Fruit fly (Drosophila melanogaster) whole organism, embryonic: ENCODE data around the gene CG46467.
A peak's percentile ranks its signal among the peaks of the same experiment; 100 is the strongest.

Source experiments
- Asciz ChIP-seq: fragments of 200-800 bp; sonication (Bioruptor generic); optimal IDR thresholded peaks from 2 replicates; lab custom pipeline; 2017; ENCODE audit warnings: missing biosample characterization, mild to moderate bottlenecking, missing genetic modification characterization, missing genetic modification reagents
- B-H1 ChIP-seq: fragments of 200-800 bp; sonication (Bioruptor generic); IDR thresholded peaks from 3 replicates; pipeline ENCODE4 v1.3.6; 2022; ENCODE audit warnings: missing biosample characterization, missing genetic modification characterization
- Bgb ChIP-seq: fragments of 200-800 bp; sonication (Bioruptor generic); IDR thresholded peaks from 2 replicates; pipeline ENCODE4 v1.3.6; 2022; ENCODE audit warnings: missing biosample characterization, missing genetic modification characterization; ENCODE audit not compliant: partially characterized antibody
- CG10321 ChIP-seq: fragments of 200-800 bp; sonication (Bioruptor generic); IDR thresholded peaks from 2 replicates; pipeline ENCODE4 v1.3.6; 2022; ENCODE audit warnings: missing biosample characterization, missing genetic modification characterization
- CG10462 ChIP-seq: fragments of 200-800 bp; sonication (Bioruptor generic); optimal IDR thresholded peaks from 2 replicates; lab custom pipeline; 2016; ENCODE audit warnings: missing biosample characterization, missing genetic modification characterization
- CG10979 ChIP-seq: fragments of 200-800 bp; sonication (Bioruptor generic); optimal IDR thresholded peaks from 2 replicates; lab custom pipeline; 2018; ENCODE audit warnings: missing biosample characterization, mild to moderate bottlenecking, missing genetic modification characterization, moderate library complexity
- CG11456 ChIP-seq: fragments of 200-800 bp; sonication (Bioruptor generic); IDR thresholded peaks from 3 replicates; pipeline ENCODE4 v1.3.6; 2022; ENCODE audit warnings: missing biosample characterization, missing genetic modification characterization
- CG11723 ChIP-seq: fragments of 200-800 bp; sonication (Bioruptor generic); optimal IDR thresholded peaks from 2 replicates; lab custom pipeline; 2017; ENCODE audit warnings: missing biosample characterization, mild to moderate bottlenecking, missing genetic modification characterization
- CG13123 ChIP-seq: fragments of 200-800 bp; sonication (Bioruptor generic); optimal IDR thresholded peaks from 2 replicates; lab custom pipeline; 2016; ENCODE audit warnings: missing biosample characterization, missing genetic modification characterization
- CG14014 ChIP-seq: fragments of 200-800 bp; sonication (Bioruptor generic); IDR thresholded peaks from 2 replicates; pipeline ENCODE4 v1.3.6; 2022; ENCODE audit warnings: missing biosample characterization, missing genetic modification characterization
- CG16815 ChIP-seq: fragments of 200-800 bp; sonication (Bioruptor generic); optimal IDR thresholded peaks from 3 replicates; lab custom pipeline; 2017; ENCODE audit warnings: missing biosample characterization, mild to moderate bottlenecking, missing genetic modification characterization
- CG2875 ChIP-seq: fragments of 200-800 bp; sonication (Bioruptor generic); optimal IDR thresholded peaks from 2 replicates; lab custom pipeline; 2017; ENCODE audit warnings: missing biosample characterization, mild to moderate bottlenecking, missing genetic modification characterization, missing genetic modification reagents
- CG31224 ChIP-seq: fragments of 200-800 bp; sonication (Bioruptor generic); IDR thresholded peaks from 2 replicates; pipeline ENCODE4 v1.3.6; 2022; ENCODE audit warnings: missing biosample characterization, missing genetic modification characterization
- CG33557 ChIP-seq: fragments of 200-800 bp; sonication (Bioruptor generic); optimal IDR thresholded peaks from 2 replicates; lab custom pipeline; 2019; ENCODE audit warnings: missing biosample characterization, mild to moderate bottlenecking, missing genetic modification characterization, moderate library complexity
- CG4282 ChIP-seq: fragments of 200-800 bp; sonication (Bioruptor generic); optimal IDR thresholded peaks from 2 replicates; lab custom pipeline; 2016; ENCODE audit warnings: missing biosample characterization, missing genetic modification characterization
- CG43689 ChIP-seq: fragments of 200-800 bp; sonication (Bioruptor generic); IDR thresholded peaks from 2 replicates; pipeline ENCODE4 v1.3.6; 2022; ENCODE audit warnings: missing biosample characterization, missing genetic modification characterization
- CG4707 ChIP-seq: fragments of 200-800 bp; sonication (Bioruptor generic); optimal IDR thresholded peaks from 2 replicates; lab custom pipeline; 2018; ENCODE audit warnings: missing biosample characterization, mild to moderate bottlenecking, missing genetic modification characterization, moderate library complexity
- CG6654 ChIP-seq: fragments of 200-800 bp; sonication (Bioruptor generic); optimal IDR thresholded peaks from 2 replicates; lab custom pipeline; 2017; ENCODE audit warnings: missing biosample characterization, mild to moderate bottlenecking, missing genetic modification characterization
- CG6813 ChIP-seq: fragments of 200-800 bp; sonication (Bioruptor generic); optimal IDR thresholded peaks from 2 replicates; lab custom pipeline; 2017; ENCODE audit warnings: missing biosample characterization, missing genetic modification characterization, mild to moderate bottlenecking, moderate library complexity, missing genetic modification reagents
- CG7372 ChIP-seq: fragments of 200-800 bp; sonication (Bioruptor generic); IDR thresholded peaks from 2 replicates; pipeline ENCODE4 v1.3.6; 2022; ENCODE audit warnings: missing biosample characterization, missing genetic modification characterization
- Elba2 ChIP-seq: fragments of 200-800 bp; sonication (Bioruptor generic); optimal IDR thresholded peaks from 3 replicates; lab custom pipeline; 2016; ENCODE audit warnings: missing biosample characterization, missing genetic modification characterization
- Fer3 ChIP-seq: fragments of 200-800 bp; sonication (Bioruptor generic); optimal IDR thresholded peaks from 2 replicates; lab custom pipeline; 2018; ENCODE audit warnings: missing biosample characterization, mild to moderate bottlenecking, missing genetic modification characterization, moderate library complexity
- Hsf ChIP-seq: fragments of 200-800 bp; sonication (Bioruptor generic); optimal IDR thresholded peaks from 3 replicates; lab custom pipeline; 2016; ENCODE audit warnings: missing biosample characterization, missing genetic modification characterization
- Lim3 ChIP-seq: fragments of 200-800 bp; sonication (Bioruptor generic); IDR thresholded peaks from 2 replicates; pipeline ENCODE4 v1.3.6; 2022; ENCODE audit warnings: missing biosample characterization, missing genetic modification characterization
- MTF-1 ChIP-seq: fragments of 200-800 bp; sonication (Bioruptor generic); optimal IDR thresholded peaks from 2 replicates; lab custom pipeline; 2018; ENCODE audit warnings: missing biosample characterization, mild to moderate bottlenecking, missing genetic modification characterization, borderline replicate concordance
- Mad ChIP-seq: fragments of 200-800 bp; sonication (Bioruptor generic); optimal IDR thresholded peaks from 2 replicates; lab custom pipeline; 2016; ENCODE audit warnings: missing biosample characterization, missing genetic modification characterization
- Med ChIP-seq: fragments of 200-800 bp; sonication (Bioruptor generic); peaks from one replicate; lab custom pipeline; 2016; ENCODE audit warnings: missing biosample characterization, missing genetic modification characterization, mild to moderate bottlenecking, inconsistent platforms, moderate library complexity
- Mes4 ChIP-seq: fragments of 200-800 bp; sonication (Bioruptor generic); optimal IDR thresholded peaks from 2 replicates; lab custom pipeline; 2016; ENCODE audit warnings: missing biosample characterization, missing genetic modification characterization
- NK7.1 ChIP-seq: fragments of 200-800 bp; sonication (Bioruptor generic); optimal IDR thresholded peaks from 3 replicates; lab custom pipeline; 2016; ENCODE audit warnings: missing biosample characterization, missing genetic modification characterization
- Rfx ChIP-seq: fragments of 200-800 bp; sonication (Bioruptor generic); IDR thresholded peaks from 2 replicates; pipeline ENCODE4 v1.3.6; 2022; ENCODE audit warnings: missing biosample characterization, missing genetic modification characterization
- bcd ChIP-seq: fragments of 200-800 bp; sonication (Bioruptor generic); optimal IDR thresholded peaks from 2 replicates; lab custom pipeline; 2017; ENCODE audit warnings: missing biosample characterization, mild to moderate bottlenecking, missing genetic modification characterization
- bigmax ChIP-seq: fragments of 200-800 bp; sonication (Bioruptor generic); optimal IDR thresholded peaks from 2 replicates; lab custom pipeline; 2018; ENCODE audit warnings: missing biosample characterization, mild to moderate bottlenecking, missing genetic modification characterization
- chif ChIP-seq, 2 experiments: fragments of 200-800 bp; sonication (Bioruptor generic); optimal IDR thresholded peaks; 3 replicates each; lab custom pipeline; 2016; ENCODE audit warnings: missing biosample characterization in 2 of 2, missing genetic modification characterization in 2 of 2
- dimm ChIP-seq: fragments of 200-800 bp; sonication (Bioruptor generic); IDR thresholded peaks from 2 replicates; pipeline ENCODE4 v1.3.6; 2022; ENCODE audit warnings: missing biosample characterization, missing genetic modification characterization
- fd96Cb ChIP-seq: fragments of 200-800 bp; sonication (Bioruptor generic); optimal IDR thresholded peaks from 2 replicates; lab custom pipeline; 2018; ENCODE audit warnings: missing biosample characterization, mild to moderate bottlenecking, missing genetic modification characterization, moderate library complexity
- gro ChIP-seq: fragments of 200-800 bp; sonication (Bioruptor generic); optimal IDR thresholded peaks from 2 replicates; lab custom pipeline; 2016; ENCODE audit warnings: missing biosample characterization, missing genetic modification characterization
- hbn ChIP-seq: fragments of 200-800 bp; sonication (Bioruptor generic); IDR thresholded peaks from 2 replicates; pipeline ENCODE4 v1.3.6; 2022; ENCODE audit warnings: missing biosample characterization, missing genetic modification characterization; ENCODE audit not compliant: partially characterized antibody
- hkb ChIP-seq, 2 experiments: fragments of 200-800 bp in 1 of 2; fragments of >200 bp in 1 of 2; sonication (Bioruptor generic) in 1 of 2; IDR thresholded peaks in 1 of 2; optimal IDR thresholded peaks in 1 of 2; 2 replicates each; pipeline versions ENCODE4 v1.3.6 to Lab custom; 2017 to 2022; ENCODE audit warnings: missing biosample characterization in 1 of 2, missing genetic modification characterization in 1 of 2
- ind ChIP-seq: fragments of 200-800 bp; sonication (Bioruptor generic); optimal IDR thresholded peaks from 3 replicates; lab custom pipeline; 2016; ENCODE audit warnings: missing biosample characterization, missing genetic modification characterization
- maf-S ChIP-seq: fragments of 200-800 bp; sonication (Bioruptor generic); optimal IDR thresholded peaks from 2 replicates; lab custom pipeline; 2016; ENCODE audit warnings: missing biosample characterization, missing genetic modification characterization
- mirr ChIP-seq: fragments of 200-800 bp; sonication (Bioruptor generic); optimal IDR thresholded peaks from 3 replicates; lab custom pipeline; 2018; ENCODE audit warnings: missing biosample characterization, mild to moderate bottlenecking, missing genetic modification characterization
- nerfin-1 ChIP-seq: fragments of 200-800 bp; sonication (Bioruptor generic); optimal IDR thresholded peaks from 3 replicates; lab custom pipeline; 2019; ENCODE audit warnings: missing biosample characterization, mild to moderate bottlenecking, missing genetic modification characterization, moderate library complexity
- otp ChIP-seq: fragments of 200-800 bp; sonication (Bioruptor generic); IDR thresholded peaks from 3 replicates; pipeline ENCODE4, ENCODE4 v1.3.6; 2022; ENCODE audit warnings: missing biosample characterization, missing genetic modification characterization
- pho ChIP-seq: fragments of 200-800 bp; sonication (Bioruptor generic); optimal IDR thresholded peaks from 2 replicates; lab custom pipeline; 2016; ENCODE audit warnings: missing biosample characterization, missing genetic modification characterization
- schlank ChIP-seq: fragments of 200-800 bp; sonication (Bioruptor generic); optimal IDR thresholded peaks from 2 replicates; lab custom pipeline; 2018; ENCODE audit warnings: missing biosample characterization, mild to moderate bottlenecking, missing genetic modification characterization
- slbo ChIP-seq: fragments of 200-800 bp; sonication (Bioruptor generic); IDR thresholded peaks from 2 replicates; pipeline ENCODE4 v1.3.6; 2022; ENCODE audit warnings: missing biosample characterization, missing genetic modification characterization
- stwl ChIP-seq: fragments of 200-800 bp; sonication (Bioruptor generic); optimal IDR thresholded peaks from 3 replicates; lab custom pipeline; 2018; ENCODE audit warnings: missing biosample characterization, mild to moderate bottlenecking, missing genetic modification characterization, moderate library complexity
- trh ChIP-seq: fragments of 200-800 bp; sonication (Bioruptor generic); optimal IDR thresholded peaks from 2 replicates; lab custom pipeline; 2016; ENCODE audit warnings: missing biosample characterization, missing genetic modification characterization
- usp ChIP-seq: fragments of >200 bp; optimal IDR thresholded peaks from 2 replicates; lab custom pipeline; 2017; ENCODE audit warnings: missing biosample characterization, missing genetic modification characterization
- zfh1 ChIP-seq: fragments of 200-800 bp; sonication (Bioruptor generic); IDR thresholded peaks from 3 replicates; pipeline ENCODE4 v1.3.6; 2022; ENCODE audit warnings: missing biosample characterization, missing genetic modification characterization

The CG46467 gene

dm6 chr3R:9881348-9881901, 6.9 kb downstream of the CG46467 start (continued):
- peak; percentile 38 for TF ChIP-seq CG11723 (GFP tag; lab: Kevin White, UChicago)
- no peak for TF ChIP-seq CG33557 (GFP tag; lab: Kevin White, UChicago)
- TF ChIP-seq Mes4: peak; percentile 18
- no peak for TF ChIP-seq Mad (GFP tag; lab: Kevin White, UChicago)
- peak; percentile 66 for TF ChIP-seq Rfx (GFP tag; lab: Robert Waterston, UW)
- no peak for TF ChIP-seq hkb (optimal IDR thresholded peaks at IDR 0.05; lab: Kevin White, UChicago)
- TF ChIP-seq hkb (GFP tag; IDR thresholded peaks at IDR 0.05; lab: Robert Waterston, UW): peak; percentile 42; the same call in 1 of the 2 replicates
- TF ChIP-seq CG10979 (tag; lab: Kevin White, UChicago): no peak
- no peak for TF ChIP-seq CG6654 (GFP tag; lab: Kevin White, UChicago)
- TF ChIP-seq CG43689 (GFP tag; lab: Robert Waterston, UW): no peak
- TF ChIP-seq CG2875 (GFP tag; lab: Kevin White, UChicago): peak; percentile 53
- peak; percentile 49; the same call in 1 of the 3 replicates for TF ChIP-seq CG11456 (GFP tag; lab: Robert Waterston, UW)
- TF ChIP-seq CG10462 (GFP tag; lab: Kevin White, UChicago): no peak
- TF ChIP-seq CG6813: peak; percentile 46
- TF ChIP-seq hbn (GFP tag; lab: Robert Waterston, UW): no peak
- no peak for TF ChIP-seq stwl (tag; lab: Kevin White, UChicago)
- TF ChIP-seq maf-S (GFP tag; lab: Kevin White, UChicago): peak; percentile 5
- TF ChIP-seq gro (GFP tag; lab: Kevin White, UChicago): peak; percentile 49
- no peak for TF ChIP-seq slbo (GFP tag; lab: Robert Waterston, UW)
- TF ChIP-seq CG14014 (GFP tag; lab: Robert Waterston, UW): peak; percentile 64; the same call in 1 of the 2 replicates
- no peak for TF ChIP-seq CG13123
- no peak for TF ChIP-seq dimm
- peak; percentile 84 for TF ChIP-seq mirr
- TF ChIP-seq fd96Cb (tag; lab: Kevin White, UChicago): no peak
- TF ChIP-seq NK7.1: peak; percentile 46
- TF ChIP-seq zfh1: no peak
- no peak; the same call in 2 of the 3 replicates for TF ChIP-seq B-H1 (GFP tag; lab: Robert Waterston, UW)
- peak; percentile 66 for TF ChIP-seq nerfin-1 (tag; lab: Kevin White, UChicago)
- TF ChIP-seq CG7372 (GFP tag; lab: Robert Waterston, UW): no peak
- peak; percentile 48 for TF ChIP-seq pho
- TF ChIP-seq usp (GFP tag; lab: Kevin White, UChicago): no peak
- no peak for TF ChIP-seq bigmax
- TF ChIP-seq ind (GFP tag; lab: Kevin White, UChicago): no peak
- peak; percentile 65 for TF ChIP-seq schlank (tag; lab: Kevin White, UChicago)
- no peak for TF ChIP-seq chif (GFP tag; optimal IDR thresholded peaks at IDR 0.05; lab: Kevin White, UChicago)
- no peak for TF ChIP-seq Lim3 (GFP tag; lab: Robert Waterston, UW)
- peak; percentile 69 for TF ChIP-seq MTF-1 (GFP tag; lab: Kevin White, UChicago)
- no peak for TF ChIP-seq CG16815 (GFP tag; lab: Kevin White, UChicago)
- TF ChIP-seq otp (GFP tag; lab: Robert Waterston, UW): 0 out of 3 replicates have a peak, but pooled peaks have one; percentile 53
- peak; percentile 32; the same call in 1 of the 2 replicates for TF ChIP-seq Bgb
- TF ChIP-seq CG4282 (GFP tag; lab: Kevin White, UChicago): no peak
- TF ChIP-seq CG4707 (GFP tag; lab: Kevin White, UChicago): peak; percentile 2
- no peak for TF ChIP-seq Hsf (GFP tag; lab: Kevin White, UChicago)
- peak; percentile 65 for TF ChIP-seq Asciz (GFP tag; lab: Kevin White, UChicago)
- TF ChIP-seq CG10321 (GFP tag; lab: Robert Waterston, UW): peak; percentile 19; the same call in 1 of the 2 replicates
- peak; percentile 31 for TF ChIP-seq Fer3 (tag; lab: Kevin White, UChicago)
- TF ChIP-seq bcd: peak; percentile 43
- 0 out of 2 replicates have a peak, but pooled peaks have one; percentile 5 for TF ChIP-seq CG31224 (GFP tag; lab: Robert Waterston, UW)
- peak; percentile 92 for TF ChIP-seq Med
- TF ChIP-seq trh (GFP tag; lab: Kevin White, UChicago): no peak
- peak; percentile 57 for TF ChIP-seq Elba2
